Worm (Caenorhabditis elegans): Measurements from ENCODE around the gene jbts-14.
A peak's percentile ranks its signal among the peaks of the same experiment; 100 is the strongest.

The jbts-14 gene

ce11 chrX:8660909-8661308, 43.2 kb upstream of the jbts-14 start:
- TF ChIP-seq somi-1 (GFP tag; optimal IDR thresholded peaks at IDR 0.05) (no peak), ztf-28 (GFP tag; IDR thresholded peaks at IDR 0.05) (no peak), D2030.7 (GFP tag; IDR thresholded peaks at IDR 0.05) (no peak), lin-40 (tag; optimal IDR thresholded peaks at IDR 0.05) (no peak), dpl-1 (GFP tag; optimal IDR thresholded peaks at IDR 0.05) (no peak), Y79H2A.3 (GFP tag; conservative IDR thresholded peaks at IDR 0.05) (no peak), akir-1 (GFP tag; optimal IDR thresholded peaks at IDR 0.05) (no peak), nfya-1 (tag; optimal IDR thresholded peaks at IDR 0.05; ENCODE audit: borderline replicate concordance, insufficient read depth) (no peak), F10E7.11 (tag; optimal IDR thresholded peaks at IDR 0.05) (no peak), B0336.3 (GFP tag; IDR thresholded peaks at IDR 0.05) (no peak), lir-1 (GFP tag; conservative IDR thresholded peaks at IDR 0.05) (no peak), attf-5 (GFP tag; optimal IDR thresholded peaks at IDR 0.05) (no peak), ceh-91 (GFP tag; IDR thresholded peaks at IDR 0.05) (no peak), ztf-25 (GFP tag; IDR thresholded peaks at IDR 0.05) (no peak), F57C9.4 (tag; optimal IDR thresholded peaks at IDR 0.05) (no peak), hlh-26 (GFP tag; conservative IDR thresholded peaks at IDR 0.05) (no peak), pbrm-1 (GFP tag; IDR thresholded peaks at IDR 0.05) (no peak), cebp-2 (GFP tag; IDR thresholded peaks at IDR 0.05) (no peak), sptf-2 (GFP tag; optimal IDR thresholded peaks at IDR 0.05) (no peak)

- TF ChIP-seq zfh-2 (GFP tag; conservative IDR thresholded peaks at IDR 0.05) (no peak), T07F8.4 (tag; optimal IDR thresholded peaks at IDR 0.05) (no peak), let-607 (tag; optimal IDR thresholded peaks at IDR 0.05) (no peak)
These were observed 41.7 kb upstream of the jbts-14 start for ce11 chrX:8662452-8662851.

ce11 chrX:8672760-8673159, 31.3 kb upstream of the jbts-14 start, which contains the start of the genes K09E2.2 and K09E2.3:
TSS of gene K09E2.2 (plus strand) at chrX:8673060.
TSS of gene K09E2.3 (plus strand) at chrX:8673084.
- no peak for TF ChIP-seq hlh-12 (tag; optimal IDR thresholded peaks at IDR 0.05)
- no peak for TF ChIP-seq hmg-1.2 (GFP tag; IDR thresholded peaks at IDR 0.05)
- no peak for TF ChIP-seq let-526 (GFP tag; IDR thresholded peaks at IDR 0.05)
- no peak for TF ChIP-seq ztf-26 (tag; optimal IDR thresholded peaks at IDR 0.05)
- TF ChIP-seq ceh-27 (GFP tag; optimal IDR thresholded peaks at IDR 0.05) = no peak
- no peak for TF ChIP-seq ztf-3 (GFP tag; optimal IDR thresholded peaks at IDR 0.05)
- no peak for TF ChIP-seq nhr-80 (tag; optimal IDR thresholded peaks at IDR 0.05)
- no peak for TF ChIP-seq efl-1 (GFP tag; optimal IDR thresholded peaks at IDR 0.05)
- no peak for TF ChIP-seq nfya-1 (tag; optimal IDR thresholded peaks at IDR 0.05; ENCODE audit: borderline replicate concordance, insufficient read depth)
- TF ChIP-seq pbrm-1 (GFP tag; IDR thresholded peaks at IDR 0.05) = no peak

- TF ChIP-seq xnd-1 (tag; optimal IDR thresholded peaks at IDR 0.05) = no peak
- no peak for TF ChIP-seq sea-2 (GFP tag; IDR thresholded peaks at IDR 0.05)
- no peak for TF ChIP-seq ztf-25 (GFP tag; IDR thresholded peaks at IDR 0.05)
- TF ChIP-seq sdz-38 (tag; optimal IDR thresholded peaks at IDR 0.05) = no peak
- TF ChIP-seq T26A5.8 (tag; optimal IDR thresholded peaks at IDR 0.05) = no peak
- TF ChIP-seq hlh-26 (GFP tag; conservative IDR thresholded peaks at IDR 0.05) = no peak
- no peak for TF ChIP-seq zfh-2 (GFP tag; conservative IDR thresholded peaks at IDR 0.05)
- TF ChIP-seq bed-1 (GFP tag; IDR thresholded peaks at IDR 0.05) = no peak
- TF ChIP-seq cebp-1 (GFP tag; IDR thresholded peaks at IDR 0.05) = 0 out of 2 replicates have a peak, but pooled peaks have one; percentile 20
- TF ChIP-seq cebp-1 (tag; optimal IDR thresholded peaks at IDR 0.05) = peak; percentile 82
- TF ChIP-seq die-1 (tag; optimal IDR thresholded peaks at IDR 0.05) = no peak
- TF ChIP-seq Y53G8AR.9 (GFP tag; conservative IDR thresholded peaks at IDR 0.05) = no peak
- TF ChIP-seq F49E8.2 (tag; optimal IDR thresholded peaks at IDR 0.05; ENCODE audit: insufficient read depth) = no peak
- no peak for TF ChIP-seq egrh-3 (GFP tag; IDR thresholded peaks at IDR 0.05)
- TF ChIP-seq him-1 (tag; optimal IDR thresholded peaks at IDR 0.05) = no peak
- no peak for TF ChIP-seq egl-18 (GFP tag; IDR thresholded peaks at IDR 0.05)
- TF ChIP-seq D2030.7 (GFP tag; IDR thresholded peaks at IDR 0.05) = no peak
- TF ChIP-seq F57C9.4 (tag; optimal IDR thresholded peaks at IDR 0.05) = no peak
- TF ChIP-seq lin-54 (GFP tag; optimal IDR thresholded peaks at IDR 0.05) = no peak
- TF ChIP-seq hsf-1 (GFP tag; IDR thresholded peaks at IDR 0.05) = no peak
- no peak for TF ChIP-seq lir-1 (GFP tag; conservative IDR thresholded peaks at IDR 0.05)
These were observed 29.6 kb upstream of the jbts-14 start for ce11 chrX:8674514-8674913.
